Worm (Caenorhabditis elegans) whole organism, late embryonic: Measurements from ENCODE around the gene snr-6.

Experiments
- K09A11.1 ChIP-seq: sonication (generic microtip); optimal IDR thresholded peaks from 2 replicates; lab custom pipeline; 2017; ENCODE audit warnings: antibody characterized with exemption, mild to moderate bottlenecking, missing genetic modification characterization, missing compliant biosample characterization; ENCODE audit not compliant: insufficient read depth
- ahr-1 ChIP-seq: sonication (generic microtip); optimal IDR thresholded peaks from 2 replicates; lab custom pipeline; 2016; ENCODE audit warnings: missing genetic modification characterization, missing compliant biosample characterization
- ceh-14 ChIP-seq: sonication (generic microtip); optimal IDR thresholded peaks from 2 replicates; lab custom pipeline; 2016; ENCODE audit warnings: missing genotype, missing genetic modification characterization, missing compliant biosample characterization
- ceh-18 ChIP-seq: sonication (generic microtip); optimal IDR thresholded peaks from 2 replicates; lab custom pipeline; 2016; ENCODE audit warnings: missing genetic modification characterization, missing compliant biosample characterization
- ceh-19 ChIP-seq: fragments of 200-800 bp; sonication (Bioruptor generic); optimal IDR thresholded peaks from 2 replicates; lab custom pipeline; 2018; ENCODE audit warnings: mild to moderate bottlenecking, missing genetic modification characterization, missing compliant biosample characterization
- ceh-24 ChIP-seq: sonication (generic microtip); optimal IDR thresholded peaks from 2 replicates; lab custom pipeline; 2016; ENCODE audit warnings: mild to moderate bottlenecking, missing genetic modification characterization, missing compliant biosample characterization
- ceh-31 ChIP-seq: sonication (generic microtip); optimal IDR thresholded peaks from 2 replicates; lab custom pipeline; 2016; ENCODE audit warnings: missing genetic modification characterization, missing compliant biosample characterization
- ceh-45 ChIP-seq: fragments of 200-800 bp; sonication (Bioruptor generic); IDR thresholded peaks from 2 replicates; pipeline ENCODE4 v1.3.6; 2022; ENCODE audit warnings: missing genetic modification reagents, missing genetic modification characterization, missing compliant biosample characterization
- ceh-48 ChIP-seq: sonication (generic microtip); optimal IDR thresholded peaks from 2 replicates; lab custom pipeline; 2016; ENCODE audit warnings: missing genetic modification characterization, inconsistent platforms, missing compliant biosample characterization
- ceh-9 ChIP-seq: sonication (generic microtip); optimal IDR thresholded peaks from 2 replicates; lab custom pipeline; 2016; ENCODE audit warnings: mild to moderate bottlenecking, missing genetic modification characterization, inconsistent platforms, missing compliant biosample characterization
- che-1 ChIP-seq: sonication (generic microtip); optimal IDR thresholded peaks from 2 replicates; lab custom pipeline; 2016; ENCODE audit warnings: mild to moderate bottlenecking, missing genetic modification characterization, missing compliant biosample characterization
- dve-1 ChIP-seq: sonication (generic microtip); optimal IDR thresholded peaks from 2 replicates; lab custom pipeline; 2017; ENCODE audit warnings: antibody characterized with exemption, mild to moderate bottlenecking, missing genetic modification characterization, missing compliant biosample characterization
- elt-2 ChIP-seq: sonication (generic microtip); optimal IDR thresholded peaks from 2 replicates; lab custom pipeline; 2016; ENCODE audit warnings: missing genetic modification reagents, missing genetic modification characterization, missing compliant biosample characterization
- eyg-1 ChIP-seq: sonication (generic microtip); optimal IDR thresholded peaks from 2 replicates; lab custom pipeline; 2016; ENCODE audit warnings: missing genotype, missing genetic modification characterization, missing compliant biosample characterization
- fkh-10 ChIP-seq: fragments of 150-350 bp; optimal IDR thresholded peaks from 2 replicates; lab custom pipeline; 2014; ENCODE audit warnings: missing biosample characterization, missing genetic modification reagents, missing genetic modification characterization
- fkh-6 ChIP-seq: sonication (generic microtip); optimal IDR thresholded peaks from 2 replicates; lab custom pipeline; 2016; ENCODE audit warnings: missing genetic modification characterization, missing compliant biosample characterization
- gmeb-2 ChIP-seq: sonication (generic microtip); optimal IDR thresholded peaks from 2 replicates; lab custom pipeline; 2016; ENCODE audit warnings: missing genetic modification characterization, inconsistent platforms, missing compliant biosample characterization
- hlh-13 ChIP-seq: fragments of 200-800 bp; sonication (Bioruptor generic); optimal IDR thresholded peaks from 2 replicates; lab custom pipeline; 2018; ENCODE audit warnings: mild to moderate bottlenecking, missing genetic modification characterization, missing compliant biosample characterization
- hlh-15 ChIP-seq: sonication (generic microtip); optimal IDR thresholded peaks from 2 replicates; lab custom pipeline; 2016; ENCODE audit warnings: missing genetic modification characterization, missing compliant biosample characterization
- hlh-30 ChIP-seq: sonication (generic microtip); optimal IDR thresholded peaks from 2 replicates; lab custom pipeline; 2017; ENCODE audit warnings: antibody characterized with exemption, missing genetic modification characterization, missing compliant biosample characterization; ENCODE audit not compliant: insufficient read depth
- hlh-8 ChIP-seq: sonication (generic microtip); optimal IDR thresholded peaks from 2 replicates; lab custom pipeline; 2016; ENCODE audit warnings: missing genotype, missing genetic modification characterization, missing compliant biosample characterization
- lin-11 ChIP-seq: fragments of 200-800 bp; sonication (Bioruptor generic); optimal IDR thresholded peaks from 2 replicates; lab custom pipeline; 2018; ENCODE audit warnings: mild to moderate bottlenecking, missing genetic modification characterization, missing compliant biosample characterization
- madf-2 ChIP-seq: sonication (generic microtip); optimal IDR thresholded peaks from 2 replicates; lab custom pipeline; 2017; ENCODE audit warnings: missing genetic modification characterization, missing compliant biosample characterization
- mec-3 ChIP-seq: sonication (generic microtip); optimal IDR thresholded peaks from 2 replicates; lab custom pipeline; 2016; ENCODE audit warnings: borderline replicate concordance, missing genetic modification characterization, missing compliant biosample characterization
- nfya-1 ChIP-seq: sonication (generic microtip); optimal IDR thresholded peaks from 2 replicates; lab custom pipeline; 2017; ENCODE audit warnings: missing genetic modification characterization, mild to moderate bottlenecking, missing compliant biosample characterization, antibody characterized with exemption, moderate library complexity
- nhr-232 ChIP-seq: sonication (generic microtip); optimal IDR thresholded peaks from 2 replicates; lab custom pipeline; 2016; ENCODE audit warnings: missing genetic modification characterization, missing compliant biosample characterization
- npax-4 ChIP-seq: sonication (generic microtip); optimal IDR thresholded peaks from 2 replicates; lab custom pipeline; 2016; ENCODE audit warnings: missing genetic modification characterization, missing compliant biosample characterization
- odd-2 ChIP-seq: sonication (generic microtip); optimal IDR thresholded peaks from 2 replicates; lab custom pipeline; 2017; ENCODE audit warnings: antibody characterized with exemption, mild to moderate bottlenecking, missing genetic modification characterization, missing compliant biosample characterization
- pag-3 ChIP-seq: sonication (generic microtip); optimal IDR thresholded peaks from 2 replicates; lab custom pipeline; 2016; ENCODE audit warnings: missing compliant biosample characterization, missing genetic modification characterization, borderline replicate concordance
- pat-9 ChIP-seq: fragments of 200-800 bp; sonication (Bioruptor generic); optimal IDR thresholded peaks from 2 replicates; lab custom pipeline; 2018; ENCODE audit warnings: mild to moderate bottlenecking, missing genetic modification characterization, moderate library complexity, missing compliant biosample characterization
- pha-2 ChIP-seq: sonication (generic microtip); optimal IDR thresholded peaks from 2 replicates; lab custom pipeline; 2017; ENCODE audit warnings: mild to moderate bottlenecking, missing genetic modification characterization, missing compliant biosample characterization
- pha-4 ChIP-seq: fragments of 150-350 bp; optimal IDR thresholded peaks from 2 replicates; lab custom pipeline; 2018; ENCODE audit warnings: missing biosample characterization, missing genetic modification reagents, missing genetic modification characterization
- pqm-1 ChIP-seq: sonication (generic microtip); optimal IDR thresholded peaks from 2 replicates; lab custom pipeline; 2016; ENCODE audit warnings: missing genetic modification characterization, missing compliant biosample characterization
- ref-2 ChIP-seq: sonication (generic microtip); optimal IDR thresholded peaks from 2 replicates; lab custom pipeline; 2016; ENCODE audit warnings: missing genetic modification characterization, missing compliant biosample characterization
- rnt-1 ChIP-seq: sonication (generic microtip); optimal IDR thresholded peaks from 2 replicates; lab custom pipeline; 2016; ENCODE audit warnings: missing genetic modification characterization, missing compliant biosample characterization
- sox-4 ChIP-seq: sonication (generic microtip); optimal IDR thresholded peaks from 2 replicates; lab custom pipeline; 2017; ENCODE audit warnings: mild to moderate bottlenecking, missing genetic modification characterization, inconsistent platforms, missing compliant biosample characterization
- tbx-2 ChIP-seq: sonication (generic microtip); optimal IDR thresholded peaks from 2 replicates; lab custom pipeline; 2016; ENCODE audit warnings: missing genetic modification characterization, missing compliant biosample characterization
- ttx-3 ChIP-seq: sonication (generic microtip); optimal IDR thresholded peaks from 2 replicates; lab custom pipeline; 2016; ENCODE audit warnings: missing genetic modification reagents, missing genetic modification characterization, missing compliant biosample characterization
- unc-3 ChIP-seq, 2 experiments: fragments of 200-800 bp in 1 of 2; sonication (Bioruptor generic) in 1 of 2; sonication (generic microtip) in 1 of 2; conservative IDR thresholded peaks in 1 of 2; optimal IDR thresholded peaks in 1 of 2; 2 replicates each; pipeline versions ENCODE4 v1.3.6 to Lab custom; 2016 to 2022; ENCODE audit warnings: missing compliant biosample characterization in 2 of 2, missing genetic modification characterization in 2 of 2, missing genetic modification reagents in 1 of 2
- unc-42 ChIP-seq: sonication (generic microtip); optimal IDR thresholded peaks from 2 replicates; lab custom pipeline; 2016; ENCODE audit warnings: missing genotype, missing genetic modification characterization, missing compliant biosample characterization
- zip-5 ChIP-seq: sonication (generic microtip); optimal IDR thresholded peaks from 2 replicates; lab custom pipeline; 2016; ENCODE audit warnings: missing genetic modification characterization, missing compliant biosample characterization
- ztf-16 ChIP-seq: sonication (generic microtip); optimal IDR thresholded peaks from 2 replicates; lab custom pipeline; 2017; ENCODE audit warnings: missing genetic modification characterization, missing compliant biosample characterization

The snr-6 gene

DNA sequence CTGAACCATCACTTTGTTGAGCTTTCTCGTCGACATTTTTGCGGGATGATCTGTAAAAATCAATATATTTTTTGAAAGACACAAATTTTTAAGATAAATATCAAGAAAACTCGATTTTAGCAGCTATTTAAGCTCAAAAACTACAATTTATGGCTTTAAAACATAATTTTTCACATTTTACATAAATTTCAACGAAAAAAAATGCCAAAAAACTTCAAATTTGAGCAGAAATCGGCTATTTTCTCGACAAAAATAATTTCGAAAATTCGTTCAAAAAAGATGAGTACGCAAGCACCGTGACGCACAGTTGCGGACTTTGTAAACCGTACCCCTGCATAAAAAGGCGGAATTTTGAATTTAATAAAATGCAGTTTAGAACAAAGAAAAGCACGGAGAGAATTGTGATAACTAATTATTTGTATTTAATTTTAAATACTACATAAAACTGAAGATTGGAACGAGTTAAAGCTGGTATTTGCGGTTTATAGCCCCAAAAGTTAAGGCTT lies at the start of gene snr-6 (continued):
- TF ChIP-seq eyg-1 (tag; lab: Kevin White, UChicago) (no peak), ref-2 (no peak), zip-5 (tag; lab: Kevin White, UChicago) (no peak), nfya-1 (peak; percentile 84), dve-1 (tag; lab: Kevin White, UChicago) (no peak), ceh-45 (GFP tag; lab: Robert Waterston, UW) (no peak), hlh-13 (no peak), K09A11.1 (no peak), elt-2 (tag; lab: Kevin White, UChicago) (peak; percentile 17), fkh-10 (no peak), gmeb-2 (tag; lab: Kevin White, UChicago) (no peak), che-1 (tag; lab: Kevin White, UChicago) (no peak), ceh-9 (tag; lab: Kevin White, UChicago) (no peak), pha-2 (tag; lab: Kevin White, UChicago) (no peak), lin-11 (tag; lab: Kevin White, UChicago) (no peak)

DNA sequence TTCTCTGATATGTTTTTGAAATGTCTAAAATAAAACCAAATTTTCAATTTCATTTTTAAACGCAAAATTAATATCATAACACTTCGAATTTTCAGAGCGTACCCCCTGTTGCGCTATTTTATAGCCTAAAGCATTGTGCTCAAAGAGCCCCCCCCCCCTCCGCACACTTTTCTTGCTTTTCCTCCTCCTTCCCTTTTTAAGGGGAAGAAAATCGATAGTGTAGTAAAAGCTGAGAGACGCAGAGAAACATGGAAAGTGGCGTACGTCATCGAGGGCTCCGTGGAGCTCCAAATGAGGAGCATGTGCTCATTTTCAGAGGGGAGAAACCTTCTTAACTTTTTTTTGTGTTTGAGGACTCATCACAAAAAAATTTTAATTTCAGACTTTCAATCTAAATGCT lies 43.1 kb upstream of the snr-6 start, which contains the start of gene cccp-1:
Gene cccp-1, plus strand, starts transcription at position 377 of the 400 bp plus-strand sequence.
- no peak for TF ChIP-seq tbx-2 (tag; lab: Kevin White, UChicago)
- no peak for TF ChIP-seq pqm-1 (tag; lab: Kevin White, UChicago)
- no peak for TF ChIP-seq npax-4 (tag; lab: Kevin White, UChicago)
- no peak for TF ChIP-seq ceh-45 (GFP tag; lab: Robert Waterston, UW)
- TF ChIP-seq ahr-1 (tag; lab: Kevin White, UChicago), result no peak
- TF ChIP-seq pat-9 (tag; lab: Kevin White, UChicago), result no peak
- peak; percentile 95 for TF ChIP-seq ceh-48 (tag; lab: Kevin White, UChicago)
- TF ChIP-seq sox-4 (tag; lab: Kevin White, UChicago), result no peak
- no peak for TF ChIP-seq pha-4
- TF ChIP-seq ztf-16 (tag; lab: Kevin White, UChicago), result no peak
- no peak for TF ChIP-seq hlh-30
- no peak for TF ChIP-seq madf-2 (tag; lab: Kevin White, UChicago)
- no peak for TF ChIP-seq zip-5 (tag; lab: Kevin White, UChicago)
- no peak for TF ChIP-seq rnt-1
- TF ChIP-seq ceh-19 (GFP tag; lab: Kevin White, UChicago), result peak; percentile 7
- TF ChIP-seq ceh-24, result no peak
- TF ChIP-seq unc-42 (tag; lab: Kevin White, UChicago), result peak; percentile 39
- TF ChIP-seq ceh-18 (tag; lab: Kevin White, UChicago), result no peak
- TF ChIP-seq nfya-1, result peak; percentile 25
- no peak for TF ChIP-seq hlh-8 (tag; lab: Kevin White, UChicago)
- TF ChIP-seq nhr-232, result no peak
- no peak for TF ChIP-seq pha-2 (tag; lab: Kevin White, UChicago)
- TF ChIP-seq odd-2 (tag; lab: Kevin White, UChicago), result no peak
- TF ChIP-seq eyg-1 (tag; lab: Kevin White, UChicago), result no peak
- TF ChIP-seq mec-3 (tag; lab: Kevin White, UChicago), result no peak
- no peak for TF ChIP-seq pag-3
- no peak for TF ChIP-seq hlh-15 (tag; lab: Kevin White, UChicago)
- no peak for TF ChIP-seq fkh-6 (tag; lab: Kevin White, UChicago)
- TF ChIP-seq ceh-14 (tag; lab: Kevin White, UChicago), result no peak
- peak; percentile 39 for TF ChIP-seq ceh-31 (tag; lab: Kevin White, UChicago)

DNA sequence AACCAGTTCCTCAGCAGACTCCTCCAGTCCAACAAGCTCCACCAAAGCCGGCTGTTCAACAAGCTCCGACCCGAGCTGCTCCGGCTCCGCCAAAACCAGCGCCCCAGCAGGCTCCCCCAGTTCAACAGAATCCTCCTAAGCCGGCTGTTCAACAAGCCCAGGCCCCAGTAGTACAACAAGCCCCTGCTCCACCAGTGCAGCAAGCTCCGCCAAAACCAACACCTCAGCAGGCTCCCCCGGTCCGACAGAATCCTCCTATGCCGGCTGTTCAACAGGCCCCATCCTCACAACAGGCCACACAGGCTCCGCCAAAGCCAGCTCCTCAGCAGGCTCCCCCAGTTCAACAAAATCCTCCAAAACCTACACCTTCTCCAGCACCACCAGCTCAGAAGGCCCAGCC lies 41.2 kb upstream of the snr-6 start:
- TF ChIP-seq ceh-19 (GFP tag; lab: Kevin White, UChicago) (no peak), sox-4 (tag; lab: Kevin White, UChicago) (no peak), tbx-2 (tag; lab: Kevin White, UChicago) (no peak), hlh-15 (tag; lab: Kevin White, UChicago) (no peak), ttx-3 (tag; lab: Kevin White, UChicago) (no peak), unc-3 (GFP tag; conservative IDR thresholded peaks at IDR 0.05; lab: Robert Waterston, UW) (no peak), unc-3 (tag; optimal IDR thresholded peaks at IDR 0.05; lab: Kevin White, UChicago) (no peak)
